Fruit fly (Drosophila melanogaster): ENCODE data around the gene CG10969.

The CG10969 gene

DNA sequence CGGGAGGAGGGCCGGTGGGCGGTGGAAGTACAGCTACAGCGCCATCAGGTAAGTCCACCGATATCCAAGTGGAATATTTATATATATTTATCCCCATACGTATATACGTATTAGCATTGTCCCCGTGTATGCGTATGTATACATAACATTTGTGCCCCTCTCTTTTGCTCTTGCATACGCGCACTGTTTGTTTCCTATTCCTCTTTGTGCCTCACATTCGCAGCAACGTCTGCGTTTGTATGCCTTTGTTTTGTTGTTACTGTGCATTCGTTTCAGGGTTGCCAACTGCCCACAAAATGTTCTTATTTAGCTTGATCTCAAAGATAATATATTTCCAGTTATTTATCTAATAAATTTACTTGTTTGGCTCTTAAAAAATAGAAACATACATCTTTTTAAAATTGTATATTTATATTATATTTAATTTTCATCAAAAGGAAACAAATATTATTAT is 25.4 kb upstream of the CG10969 start (continued):
- TF ChIP-seq CG30020 (tag; optimal IDR thresholded peaks at IDR 0.05) (peak; percentile 7), Opbp (GFP tag; IDR thresholded peaks at IDR 0.05; ENCODE audit: partially characterized antibody) (no peak), Eip74EF (GFP tag; optimal IDR thresholded peaks at IDR 0.05) (peak in 1 of 2 experiments; percentile 40), CG15514 (GFP tag; optimal IDR thresholded peaks at IDR 0.05) (peak; percentile 41), wdn (GFP tag; IDR thresholded peaks at IDR 0.05) (no peak), CG34376 (GFP tag; optimal IDR thresholded peaks at IDR 0.05) (peak; percentile 72), H2.0 (GFP tag; IDR thresholded peaks at IDR 0.05) (peak; percentile 27; the same call in 1 of the 2 replicates), org-1 (GFP tag; optimal IDR thresholded peaks at IDR 0.05) (peak; percentile 12), MESR4 (GFP tag; optimal IDR thresholded peaks at IDR 0.05) (peak; percentile 28), CG10321 (GFP tag; IDR thresholded peaks at IDR 0.05) (no peak), Pdp1 (GFP tag; optimal IDR thresholded peaks at IDR 0.05) (peak in 1 of 2 experiments; percentile 58), CG9609 (GFP tag; optimal IDR thresholded peaks at IDR 0.05) (no peak), Med (GFP tag) (peak; percentile 75), run (tag; optimal IDR thresholded peaks at IDR 0.05) (peak; percentile 9), Hmx (GFP tag; optimal IDR thresholded peaks at IDR 0.05) (no peak), CG2202 (tag; optimal IDR thresholded peaks at IDR 0.05) (peak; percentile 4), fd3F (GFP tag; optimal IDR thresholded peaks at IDR 0.05) (peak; percentile 14), CG10979 (tag; optimal IDR thresholded peaks at IDR 0.05) (peak; percentile 61), oc (tag; optimal IDR thresholded peaks at IDR 0.05) (peak; percentile 64), pan (optimal IDR thresholded peaks at IDR 0.05) (no peak), pan (GFP tag; optimal IDR thresholded peaks at IDR 0.05 in 1 of 2, IDR thresholded peaks at IDR 0.05 in 1 of 2) (peak in 1 of 2 experiments; percentile 45), CG10431 (GFP tag; optimal IDR thresholded peaks at IDR 0.05) (peak; percentile 44), CG14441 (GFP tag; IDR thresholded peaks at IDR 0.05) (0 out of 2 replicates have a peak, but pooled peaks have one; percentile 14), CG18619 (GFP tag; optimal IDR thresholded peaks at IDR 0.05) (peak; percentile 38), dmrt11E (tag; optimal IDR thresholded peaks at IDR 0.05) (peak; percentile 35), Sin3A (optimal IDR thresholded peaks at IDR 0.05) (no peak), CG13424 (tag; optimal IDR thresholded peaks at IDR 0.05) (peak; percentile 65), Xbp1 (GFP tag; optimal IDR thresholded peaks at IDR 0.05) (peak; percentile 68), CG4360 (GFP tag; IDR thresholded peaks at IDR 0.05) (peak; percentile 73), CG33557 (GFP tag; optimal IDR thresholded peaks at IDR 0.05) (peak; percentile 37), CG10267 (tag; optimal IDR thresholded peaks at IDR 0.05) (peak; percentile 65), NfI (GFP tag; optimal IDR thresholded peaks at IDR 0.05) (peak; percentile 61), nom (GFP tag; optimal IDR thresholded peaks at IDR 0.05) (peak; percentile 45), MTF-1 (GFP tag; optimal IDR thresholded peaks at IDR 0.05; ENCODE audit: borderline replicate concordance) (peak; percentile 51), CG14710 (tag; optimal IDR thresholded peaks at IDR 0.05) (peak; percentile 47), CG8388 (GFP tag; optimal IDR thresholded peaks at IDR 0.05) (peak; percentile 42), gem (tag; optimal IDR thresholded peaks at IDR 0.05) (peak; percentile 73), CG31441 (GFP tag; IDR thresholded peaks at IDR 0.05) (peak; percentile 78), CG13775 (GFP tag; optimal IDR thresholded peaks at IDR 0.05) (no peak), Drgx (GFP tag; IDR thresholded peaks at IDR 0.05) (peak; percentile 66; the same call in 1 of the 2 replicates), vvl (GFP tag; IDR thresholded peaks at IDR 0.05) (peak; percentile 69), CG15269 (tag; optimal IDR thresholded peaks at IDR 0.05) (peak; percentile 80), dmrt99B (tag; optimal IDR thresholded peaks at IDR 0.05) (peak; percentile 65), Oli (tag; optimal IDR thresholded peaks at IDR 0.05) (peak; percentile 39), CG32767 (GFP tag; IDR thresholded peaks at IDR 0.05) (0 out of 2 replicates have a peak, but pooled peaks have one; percentile 85), CG11723 (GFP tag; optimal IDR thresholded peaks at IDR 0.05) (peak; percentile 21), ken (GFP tag; IDR thresholded peaks at IDR 0.05) (no peak), Dek (tag; optimal IDR thresholded peaks at IDR 0.05) (peak; percentile 66), grau (tag; optimal IDR thresholded peaks at IDR 0.05) (peak; percentile 74)
